Worm (Caenorhabditis elegans): ENCODE results near the gene skr-4.

- TF ChIP-seq mep-1 (tag; optimal IDR thresholded peaks at IDR 0.05), result no peak
- TF ChIP-seq skn-1 (tag; optimal IDR thresholded peaks at IDR 0.05), result no peak
- no peak for TF ChIP-seq pqm-1 (tag; optimal IDR thresholded peaks at IDR 0.05)
- no peak for TF ChIP-seq tbx-2 (tag; optimal IDR thresholded peaks at IDR 0.05)
- TF ChIP-seq ceh-8 (GFP tag; optimal IDR thresholded peaks at IDR 0.05), result no peak
- no peak for TF ChIP-seq elt-3 (tag; optimal IDR thresholded peaks at IDR 0.05)
- TF ChIP-seq nhr-77 (tag; optimal IDR thresholded peaks at IDR 0.05), result no peak
- TF ChIP-seq ztf-4 (tag; optimal IDR thresholded peaks at IDR 0.05), result no peak
- TF ChIP-seq tlp-1 (tag; optimal IDR thresholded peaks at IDR 0.05), result no peak
- TF ChIP-seq fkh-10 (GFP tag; optimal IDR thresholded peaks at IDR 0.05), result no peak
Observed at ce11 chrV:19899167-19899566, 24.9 kb upstream of the skr-4 start, which contains the start of gene Y116F11B.14.

Data from whole organism, L1 larva.